Worm (Caenorhabditis elegans): ENCODE measurements around the gene hpo-31.

ce11 chrV:13799190-13799589, 23.7 kb upstream of the hpo-31 start:
- TF ChIP-seq him-1 (tag; optimal IDR thresholded peaks at IDR 0.05), result no peak
- no peak for TF ChIP-seq dao-5 (tag; optimal IDR thresholded peaks at IDR 0.05)
- no peak for TF ChIP-seq W03F9.2 (tag; optimal IDR thresholded peaks at IDR 0.05)
